Worm (Caenorhabditis elegans): ENCODE data around the gene best-22.

best-22 gene

ce11 chrIV:12330840-12331359 is 18.8 kb upstream of the best-22 start, which contains the start of gene ufd-1:
Gene ufd-1 (minus strand): TSS chrIV:12330890.
- TF ChIP-seq ceh-36 (tag; optimal IDR thresholded peaks at IDR 0.05) (no peak), sea-1 (GFP tag; conservative IDR thresholded peaks at IDR 0.05) (no peak), hmbx-1 (tag; optimal IDR thresholded peaks at IDR 0.05) (no peak), tbx-37 (GFP tag; conservative IDR thresholded peaks at IDR 0.05) (no peak), hnd-1 (tag; optimal IDR thresholded peaks at IDR 0.05) (no peak), F13C5.2 (tag; optimal IDR thresholded peaks at IDR 0.05) (no peak), ama-1 (optimal IDR thresholded peaks at IDR 0.05) (no peak), ets-7 (tag; optimal IDR thresholded peaks at IDR 0.05) (no peak), B0310.2 (tag; optimal IDR thresholded peaks at IDR 0.05) (no peak), aly-1 (tag; optimal IDR thresholded peaks at IDR 0.05) (no peak), flt-1 (GFP tag; IDR thresholded peaks at IDR 0.05) (no peak), hmg-4 (GFP tag; optimal IDR thresholded peaks at IDR 0.05) (no peak), tra-4 (tag; optimal IDR thresholded peaks at IDR 0.05) (no peak), pes-1 (GFP tag; IDR thresholded peaks at IDR 0.05) (no peak), scrt-1 (GFP tag; IDR thresholded peaks at IDR 0.05) (no peak), tbx-11 (GFP tag; IDR thresholded peaks at IDR 0.05) (no peak), ceh-13 (GFP tag; optimal IDR thresholded peaks at IDR 0.05) (no peak)

ce11 chrIV:12334142-12334541 is 15.6 kb upstream of the best-22 start:
- TF ChIP-seq B0310.2 (tag; optimal IDR thresholded peaks at IDR 0.05) (no peak), F13C5.2 (tag; optimal IDR thresholded peaks at IDR 0.05) (no peak), hmg-4 (GFP tag; optimal IDR thresholded peaks at IDR 0.05) (no peak), tbx-37 (GFP tag; conservative IDR thresholded peaks at IDR 0.05) (no peak), scrt-1 (GFP tag; IDR thresholded peaks at IDR 0.05) (no peak), ceh-36 (tag; optimal IDR thresholded peaks at IDR 0.05) (no peak), pes-1 (GFP tag; IDR thresholded peaks at IDR 0.05) (no peak), ama-1 (optimal IDR thresholded peaks at IDR 0.05) (no peak)

- no peak for TF ChIP-seq ama-1 (optimal IDR thresholded peaks at IDR 0.05)
Measured at ce11 chrIV:12334708-12335107, 15.0 kb upstream of the best-22 start.

ce11 chrIV:12335248-12335647 is 14.5 kb upstream of the best-22 start:
- no peak for TF ChIP-seq tbx-37 (GFP tag; conservative IDR thresholded peaks at IDR 0.05)
- TF ChIP-seq F13C5.2 (tag; optimal IDR thresholded peaks at IDR 0.05): no peak
- TF ChIP-seq sea-1 (GFP tag; conservative IDR thresholded peaks at IDR 0.05): no peak
- no peak for TF ChIP-seq ama-1 (optimal IDR thresholded peaks at IDR 0.05)
- TF ChIP-seq B0310.2 (tag; optimal IDR thresholded peaks at IDR 0.05): no peak
- no peak for TF ChIP-seq hmg-4 (GFP tag; optimal IDR thresholded peaks at IDR 0.05)
- no peak for TF ChIP-seq tbx-11 (GFP tag; IDR thresholded peaks at IDR 0.05)
- TF ChIP-seq tra-4 (tag; optimal IDR thresholded peaks at IDR 0.05): no peak
- TF ChIP-seq ceh-13 (GFP tag; optimal IDR thresholded peaks at IDR 0.05): no peak
- no peak for TF ChIP-seq ceh-36 (tag; optimal IDR thresholded peaks at IDR 0.05)
- no peak for TF ChIP-seq hnd-1 (tag; optimal IDR thresholded peaks at IDR 0.05)
- TF ChIP-seq ets-7 (tag; optimal IDR thresholded peaks at IDR 0.05): no peak
- no peak for TF ChIP-seq aly-1 (tag; optimal IDR thresholded peaks at IDR 0.05)
- TF ChIP-seq pes-1 (GFP tag; IDR thresholded peaks at IDR 0.05): no peak
- TF ChIP-seq scrt-1 (GFP tag; IDR thresholded peaks at IDR 0.05): no peak
- no peak for TF ChIP-seq flt-1 (GFP tag; IDR thresholded peaks at IDR 0.05)

- TF ChIP-seq sea-1 (GFP tag; conservative IDR thresholded peaks at IDR 0.05): no peak
- no peak for TF ChIP-seq tra-4 (tag; optimal IDR thresholded peaks at IDR 0.05)
- TF ChIP-seq pes-1 (GFP tag; IDR thresholded peaks at IDR 0.05): no peak
- no peak for TF ChIP-seq aly-1 (tag; optimal IDR thresholded peaks at IDR 0.05)
- no peak for TF ChIP-seq ama-1 (optimal IDR thresholded peaks at IDR 0.05)
- no peak for TF ChIP-seq hnd-1 (tag; optimal IDR thresholded peaks at IDR 0.05)
- no peak for TF ChIP-seq ceh-36 (tag; optimal IDR thresholded peaks at IDR 0.05)
- no peak for TF ChIP-seq ceh-13 (GFP tag; optimal IDR thresholded peaks at IDR 0.05)
- no peak for TF ChIP-seq hmg-4 (GFP tag; optimal IDR thresholded peaks at IDR 0.05)
- no peak for TF ChIP-seq F13C5.2 (tag; optimal IDR thresholded peaks at IDR 0.05)
- TF ChIP-seq ets-7 (tag; optimal IDR thresholded peaks at IDR 0.05): no peak
- no peak for TF ChIP-seq hmbx-1 (tag; optimal IDR thresholded peaks at IDR 0.05)
- no peak for TF ChIP-seq scrt-1 (GFP tag; IDR thresholded peaks at IDR 0.05)
- TF ChIP-seq tbx-11 (GFP tag; IDR thresholded peaks at IDR 0.05): no peak
Measured at ce11 chrIV:12335798-12336197, 13.9 kb upstream of the best-22 start, which contains the start of gene F19B6.1. Gene F19B6.1 (minus strand): TSS chrIV:12336075.

- TF ChIP-seq ets-7 (tag; optimal IDR thresholded peaks at IDR 0.05) (no peak), tbx-11 (GFP tag; IDR thresholded peaks at IDR 0.05) (no peak), hnd-1 (tag; optimal IDR thresholded peaks at IDR 0.05) (no peak), pes-1 (GFP tag; IDR thresholded peaks at IDR 0.05) (no peak), tra-4 (tag; optimal IDR thresholded peaks at IDR 0.05) (no peak), aly-1 (tag; optimal IDR thresholded peaks at IDR 0.05) (no peak), ceh-13 (GFP tag; optimal IDR thresholded peaks at IDR 0.05) (no peak), scrt-1 (GFP tag; IDR thresholded peaks at IDR 0.05) (no peak), ama-1 (optimal IDR thresholded peaks at IDR 0.05) (no peak), ceh-36 (tag; optimal IDR thresholded peaks at IDR 0.05) (no peak), flt-1 (GFP tag; IDR thresholded peaks at IDR 0.05) (no peak), hmg-4 (GFP tag; optimal IDR thresholded peaks at IDR 0.05) (no peak), tbx-37 (GFP tag; conservative IDR thresholded peaks at IDR 0.05) (no peak), F13C5.2 (tag; optimal IDR thresholded peaks at IDR 0.05) (no peak), B0310.2 (tag; optimal IDR thresholded peaks at IDR 0.05) (no peak), hmbx-1 (tag; optimal IDR thresholded peaks at IDR 0.05) (no peak), sea-1 (GFP tag; conservative IDR thresholded peaks at IDR 0.05) (no peak)
Measured at ce11 chrIV:12336893-12337627, 12.7 kb upstream of the best-22 start, which contains the start of the genes F19B6.10 and wht-5. Gene F19B6.10 (plus strand): TSS chrIV:12337193. Gene wht-5 (plus strand): TSS chrIV:12337577.

- TF ChIP-seq aly-1 (tag; optimal IDR thresholded peaks at IDR 0.05) (no peak), hmg-4 (GFP tag; optimal IDR thresholded peaks at IDR 0.05) (no peak), ceh-13 (GFP tag; optimal IDR thresholded peaks at IDR 0.05) (no peak), ama-1 (optimal IDR thresholded peaks at IDR 0.05) (no peak), pes-1 (GFP tag; IDR thresholded peaks at IDR 0.05) (no peak), tbx-37 (GFP tag; conservative IDR thresholded peaks at IDR 0.05) (no peak), hnd-1 (tag; optimal IDR thresholded peaks at IDR 0.05) (no peak), F13C5.2 (tag; optimal IDR thresholded peaks at IDR 0.05) (no peak), B0310.2 (tag; optimal IDR thresholded peaks at IDR 0.05) (no peak), flt-1 (GFP tag; IDR thresholded peaks at IDR 0.05) (no peak), tra-4 (tag; optimal IDR thresholded peaks at IDR 0.05) (no peak), tbx-11 (GFP tag; IDR thresholded peaks at IDR 0.05) (no peak), scrt-1 (GFP tag; IDR thresholded peaks at IDR 0.05) (no peak), sea-1 (GFP tag; conservative IDR thresholded peaks at IDR 0.05) (no peak), ceh-36 (tag; optimal IDR thresholded peaks at IDR 0.05) (no peak), ets-7 (tag; optimal IDR thresholded peaks at IDR 0.05) (no peak)
Measured at ce11 chrIV:12340885-12341284, 8.9 kb upstream of the best-22 start.
